Worm (Caenorhabditis elegans) whole organism, young adult: ENCODE measurements around the gene C08F1.11.

ENCODE experiments used
- ZK185.1 ChIP-seq: sonication (generic microtip); optimal IDR thresholded peaks from 2 replicates; lab custom pipeline; 2016; ENCODE audit warnings: mild to moderate bottlenecking, missing genetic modification characterization, missing compliant biosample characterization; ENCODE audit not compliant: poor library complexity, severe bottlenecking
- bed-2 ChIP-seq: fragments of 200-800 bp; sonication (Bioruptor generic); IDR thresholded peaks from 2 replicates; pipeline ENCODE4 v1.3.6; 2022; ENCODE audit warnings: missing genetic modification reagents, missing genetic modification characterization, missing compliant biosample characterization
- dpl-1 ChIP-seq: fragments of 150-350 bp; optimal IDR thresholded peaks from 2 replicates; lab custom pipeline; 2014; ENCODE audit warnings: missing biosample characterization, missing genetic modification reagents, missing genetic modification characterization
- hrde-1 ChIP-seq: sonication (generic microtip); optimal IDR thresholded peaks from 2 replicates; lab custom pipeline; 2016; ENCODE audit warnings: missing genetic modification characterization, mild to moderate bottlenecking, missing compliant biosample characterization, moderate library complexity, missing genotype, missing genetic modification reagents, borderline replicate concordance
- let-607 ChIP-seq, 2 experiments: fragments of 200-800 bp in 1 of 2; sonication (Bioruptor generic) in 1 of 2; sonication (generic microtip) in 1 of 2; optimal IDR thresholded peaks; 2 replicates each; lab custom pipeline; 2016 to 2018; ENCODE audit warnings: mild to moderate bottlenecking in 2 of 2, missing compliant biosample characterization in 2 of 2, missing genetic modification characterization in 2 of 2, moderate library complexity in 2 of 2, missing genotype in 1 of 2
- lin-35 ChIP-seq, 3 experiments: fragments of 150-350 bp in 2 of 3; sonication (generic microtip) in 1 of 3; optimal IDR thresholded peaks; 2 replicates each; lab custom pipeline; 2014 to 2018; ENCODE audit warnings: missing biosample characterization in 3 of 3, missing genetic modification characterization in 3 of 3, missing genetic modification reagents in 3 of 3
- nhr-179 ChIP-seq: sonication (generic microtip); optimal IDR thresholded peaks from 2 replicates; lab custom pipeline; 2016; ENCODE audit warnings: mild to moderate bottlenecking, missing genetic modification characterization, missing compliant biosample characterization
- nhr-90 ChIP-seq: sonication (generic microtip); optimal IDR thresholded peaks from 2 replicates; lab custom pipeline; 2016; ENCODE audit warnings: missing genotype, mild to moderate bottlenecking, missing genetic modification characterization, missing compliant biosample characterization
- unc-62 ChIP-seq: fragments of 150-350 bp; optimal IDR thresholded peaks from 2 replicates; lab custom pipeline; 2014; ENCODE audit warnings: missing biosample characterization, missing genetic modification reagents, missing genetic modification characterization

ce11 chrII:1763072-1763471 lies 21.6 kb downstream of the C08F1.11 start, which contains the start of gene math-28:
- TF ChIP-seq unc-62 (GFP tag; lab: Kevin White, UChicago), result no peak
- TF ChIP-seq dpl-1 (GFP tag; lab: Kevin White, UChicago), result no peak
- TF ChIP-seq ZK185.1 (tag; lab: Kevin White, UChicago), result no peak
- no peak for TF ChIP-seq nhr-90
- TF ChIP-seq bed-2, result no peak
- no peak for TF ChIP-seq lin-35 (GFP tag; optimal IDR thresholded peaks at IDR 0.05; lab: Kevin White, UChicago)
- TF ChIP-seq let-607 (tag; optimal IDR thresholded peaks at IDR 0.05; lab: Kevin White, UChicago), result no peak
- no peak for TF ChIP-seq hrde-1 (tag; lab: Kevin White, UChicago)
- TF ChIP-seq nhr-179, result no peak
